Fruit fly (Drosophila melanogaster): ENCODE data around the gene Pde6.

Gene Pde6

DNA sequence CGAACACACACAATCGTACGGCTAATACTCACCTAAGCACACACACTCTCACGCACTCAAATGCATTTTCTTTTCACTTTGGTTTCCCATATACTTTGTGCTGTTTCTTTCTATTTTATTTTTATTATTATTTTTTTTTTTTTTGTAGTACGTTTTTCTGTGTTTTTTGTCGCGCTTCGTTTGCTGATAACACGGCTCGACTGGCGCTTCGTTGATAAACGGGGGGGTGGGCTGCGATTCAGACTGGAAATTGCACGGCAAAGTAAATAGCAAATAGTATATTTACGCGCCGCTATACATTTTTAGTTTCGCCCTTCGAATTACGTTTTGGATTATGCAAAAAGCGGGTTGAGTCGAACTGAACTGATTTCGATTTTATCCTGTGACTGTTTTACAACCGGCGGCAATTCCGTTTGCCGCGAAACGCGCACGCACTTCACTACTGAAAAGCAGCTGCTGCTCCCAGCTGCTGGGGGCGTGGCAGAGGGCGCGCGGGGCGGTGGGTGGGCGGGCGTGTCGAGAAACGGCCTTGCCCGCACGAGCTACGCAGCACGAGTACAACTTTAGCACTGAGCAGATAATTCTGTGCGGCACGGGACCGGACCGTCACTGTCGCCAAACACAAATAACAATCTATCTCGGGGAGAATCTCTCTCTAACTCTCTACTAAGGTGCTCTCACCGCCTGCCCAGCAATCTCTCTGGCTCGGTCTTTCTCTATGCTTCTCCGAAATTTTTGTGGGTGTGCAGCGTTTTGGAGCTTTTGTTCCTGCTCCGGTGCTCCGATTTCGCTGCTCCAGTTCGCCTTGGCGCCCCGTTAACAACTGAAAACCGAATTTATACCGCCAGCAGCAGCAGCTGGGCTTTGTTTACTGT lies at the start of gene Pde6:
Gene Pde6, minus strand, starts transcription at position 825 of the 875 bp plus-strand sequence.
- no peak for TF ChIP-seq CG17801 (GFP tag; optimal IDR thresholded peaks at IDR 0.05; ENCODE audit: partially characterized antibody)

DNA sequence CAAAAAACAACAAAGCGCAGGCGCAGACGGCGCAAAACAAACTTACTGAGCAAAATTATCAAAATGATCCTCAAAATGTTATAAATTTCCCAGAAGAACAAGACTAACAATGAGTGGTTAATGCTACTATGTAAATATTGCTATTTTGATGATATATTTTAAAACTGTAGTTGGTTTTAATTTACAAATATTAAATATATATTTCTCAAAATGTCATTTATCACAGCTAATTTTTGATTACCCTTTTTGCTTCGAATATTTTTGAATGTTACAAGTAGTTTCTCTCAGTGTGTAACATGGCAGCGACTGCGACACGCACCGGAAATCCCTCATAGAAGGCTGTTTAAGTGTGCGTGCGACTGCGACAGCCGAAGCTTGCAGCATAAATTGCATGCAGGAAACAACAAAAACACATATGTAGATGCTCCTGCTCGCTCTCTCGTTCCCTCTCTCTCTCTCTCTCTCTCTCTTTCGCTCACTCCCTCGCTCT lies 39.9 kb upstream of the Pde6 start:
- no peak for TF ChIP-seq CG17801 (GFP tag; optimal IDR thresholded peaks at IDR 0.05; ENCODE audit: partially characterized antibody)

DNA sequence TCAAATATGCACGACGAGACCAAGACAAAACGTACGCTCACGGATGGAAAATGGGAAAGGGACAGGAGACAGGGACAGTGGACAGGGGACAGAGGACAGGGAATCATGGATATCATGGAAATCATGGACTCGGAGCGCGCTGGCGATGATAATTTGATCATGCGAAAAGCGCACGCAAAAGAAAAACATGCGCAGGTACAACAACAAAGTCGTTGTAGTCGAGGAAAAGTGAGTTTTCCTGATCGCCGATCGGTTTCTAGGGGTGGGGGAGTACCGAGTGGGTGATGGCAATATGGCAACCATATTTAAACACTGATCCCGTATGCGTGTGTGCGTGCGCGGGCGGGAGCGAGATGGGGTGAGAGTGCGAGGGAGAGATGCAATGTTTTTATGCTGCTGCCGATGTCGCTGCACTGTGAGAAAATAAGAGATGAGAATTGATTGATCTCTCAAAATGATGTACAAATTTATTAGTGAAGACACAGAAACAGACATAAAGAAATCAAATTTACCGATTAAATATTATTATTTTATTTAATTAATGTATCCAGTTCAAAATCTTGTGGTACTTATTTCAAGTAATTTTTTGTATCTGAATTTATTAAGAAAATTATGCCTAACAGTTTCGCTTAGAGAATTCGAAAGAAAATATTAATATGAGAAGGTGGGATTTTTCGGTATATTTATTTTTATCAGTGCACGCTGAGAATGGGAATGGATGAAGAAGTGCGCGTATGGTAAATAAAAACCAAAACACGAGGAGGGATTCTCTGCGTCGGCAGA lies 32.8 kb upstream of the Pde6 start:
- no peak for TF ChIP-seq CG17801 (GFP tag; optimal IDR thresholded peaks at IDR 0.05; ENCODE audit: partially characterized antibody)

DNA sequence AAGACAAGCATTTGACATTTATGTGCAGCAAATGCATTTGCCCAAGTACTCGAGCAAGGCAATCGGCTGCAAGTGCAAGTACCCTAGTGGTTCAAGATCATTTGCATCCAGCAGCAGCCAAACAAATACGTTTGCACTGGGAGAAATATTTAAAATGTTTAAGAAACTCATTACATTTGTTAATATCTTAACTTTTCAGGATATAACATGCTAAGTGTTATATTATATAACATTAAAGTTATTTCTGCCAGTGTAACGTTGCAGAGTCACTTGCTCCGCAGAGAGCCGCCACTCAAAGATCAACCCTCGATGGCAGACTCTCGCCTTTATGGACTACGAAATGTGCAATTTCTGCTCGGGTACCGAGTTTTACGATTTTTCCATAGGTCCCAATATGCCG lies 31.4 kb upstream of the Pde6 start:
- TF ChIP-seq CG17801 (GFP tag; optimal IDR thresholded peaks at IDR 0.05; ENCODE audit: partially characterized antibody): no peak

DNA sequence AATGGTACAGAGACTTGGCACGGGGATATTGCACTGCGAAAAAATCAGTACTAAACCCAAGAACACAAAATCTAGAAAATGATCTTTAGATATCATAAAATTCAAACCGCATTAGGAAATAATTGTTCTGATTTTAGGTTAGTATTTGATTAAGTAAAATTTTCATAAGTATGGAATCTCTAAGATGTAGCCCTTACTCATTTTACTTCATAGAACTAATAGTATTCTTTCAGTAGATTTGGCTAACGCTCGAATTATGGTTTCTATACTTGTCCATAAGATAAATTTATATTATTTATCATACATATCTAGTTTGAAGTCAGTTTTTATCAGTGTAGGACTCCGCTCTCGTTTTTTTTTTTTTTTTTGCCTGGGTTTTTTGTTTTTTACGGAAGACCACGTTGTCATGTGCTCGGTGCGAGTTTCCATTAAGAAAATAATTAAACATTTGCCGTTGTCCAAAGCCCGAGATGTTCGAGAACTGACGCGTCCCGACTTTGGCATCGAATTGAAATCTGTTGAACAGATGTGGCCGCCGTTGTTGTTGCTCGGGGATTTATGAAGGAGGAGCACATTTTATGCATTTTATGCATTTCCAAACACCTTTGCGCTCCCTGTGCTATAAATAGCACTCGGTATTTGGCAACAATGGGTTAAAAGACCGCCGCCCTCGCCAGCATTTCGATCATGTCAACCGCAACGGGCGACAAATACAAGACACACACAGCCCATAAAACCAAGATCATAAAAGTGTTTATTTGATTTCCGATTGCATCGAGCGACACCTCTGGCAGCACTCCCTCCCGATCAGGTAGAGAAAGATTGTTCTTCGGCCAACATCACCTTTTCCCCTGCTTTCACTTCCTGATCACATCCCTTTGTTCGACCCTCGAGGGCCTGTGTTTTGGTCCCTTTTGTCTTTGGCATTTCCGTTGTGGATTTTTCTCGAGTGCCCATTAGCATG lies 28.7 kb upstream of the Pde6 start:
- TF ChIP-seq CG17801 (GFP tag; optimal IDR thresholded peaks at IDR 0.05; ENCODE audit: partially characterized antibody): no peak

DNA sequence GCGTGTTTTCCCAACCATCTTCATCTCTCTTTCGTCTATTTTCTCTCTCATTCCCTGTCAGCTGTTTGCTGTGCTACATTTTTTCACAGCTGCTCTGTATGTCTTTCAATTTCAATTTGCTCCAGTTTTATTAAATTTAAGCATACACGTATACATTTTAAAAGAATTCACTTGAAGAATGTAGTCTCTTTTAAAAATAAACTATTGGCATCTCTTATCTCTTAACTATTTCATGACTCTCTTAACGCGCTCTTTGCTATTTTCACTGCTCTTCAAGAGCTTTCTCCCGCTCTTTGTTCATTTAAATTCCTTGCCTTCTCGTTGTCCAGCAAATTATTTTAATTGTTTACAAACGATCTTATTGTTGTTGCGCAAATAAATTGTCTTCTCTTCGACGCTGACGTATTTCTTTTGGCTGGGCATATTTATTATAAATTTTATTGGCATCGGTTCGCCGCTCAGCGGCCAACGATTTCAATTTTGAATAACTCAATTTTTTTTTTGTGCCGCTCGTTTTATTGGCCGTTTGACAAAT lies 22.0 kb upstream of the Pde6 start:
- TF ChIP-seq CG17801 (GFP tag; optimal IDR thresholded peaks at IDR 0.05; ENCODE audit: partially characterized antibody): no peak

DNA sequence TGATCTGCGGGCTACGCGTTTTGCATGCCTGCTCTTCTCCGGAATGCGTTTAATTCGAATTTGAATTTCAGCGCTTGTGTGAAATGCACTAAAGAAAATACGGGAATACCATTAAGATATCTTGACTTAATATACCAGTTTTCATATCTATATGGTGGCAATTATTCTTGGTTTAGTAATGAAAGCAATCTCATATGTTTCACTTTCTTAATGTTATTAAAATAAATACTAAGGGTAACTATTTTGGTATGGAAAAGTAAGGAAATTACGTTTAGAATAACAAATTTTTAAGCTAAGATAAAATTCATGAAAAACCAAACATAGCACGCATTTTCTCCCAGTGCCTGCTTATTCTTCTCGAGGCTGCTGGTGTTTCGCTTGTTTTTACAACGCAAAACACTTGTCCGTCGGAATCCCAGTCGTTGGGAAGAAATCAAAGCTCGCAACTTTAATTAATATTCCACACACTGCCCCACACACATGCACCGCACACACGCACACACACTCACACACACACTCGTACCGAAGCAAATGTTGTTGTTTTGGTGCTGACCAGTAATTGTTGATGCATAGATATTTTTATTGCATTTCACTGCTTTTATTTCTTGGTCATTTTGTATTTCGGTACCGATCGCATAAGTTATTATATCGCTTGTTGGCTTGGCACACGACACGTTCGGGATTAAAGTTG lies 19.8 kb upstream of the Pde6 start:
- no peak for TF ChIP-seq CG17801 (GFP tag; optimal IDR thresholded peaks at IDR 0.05; ENCODE audit: partially characterized antibody)

DNA sequence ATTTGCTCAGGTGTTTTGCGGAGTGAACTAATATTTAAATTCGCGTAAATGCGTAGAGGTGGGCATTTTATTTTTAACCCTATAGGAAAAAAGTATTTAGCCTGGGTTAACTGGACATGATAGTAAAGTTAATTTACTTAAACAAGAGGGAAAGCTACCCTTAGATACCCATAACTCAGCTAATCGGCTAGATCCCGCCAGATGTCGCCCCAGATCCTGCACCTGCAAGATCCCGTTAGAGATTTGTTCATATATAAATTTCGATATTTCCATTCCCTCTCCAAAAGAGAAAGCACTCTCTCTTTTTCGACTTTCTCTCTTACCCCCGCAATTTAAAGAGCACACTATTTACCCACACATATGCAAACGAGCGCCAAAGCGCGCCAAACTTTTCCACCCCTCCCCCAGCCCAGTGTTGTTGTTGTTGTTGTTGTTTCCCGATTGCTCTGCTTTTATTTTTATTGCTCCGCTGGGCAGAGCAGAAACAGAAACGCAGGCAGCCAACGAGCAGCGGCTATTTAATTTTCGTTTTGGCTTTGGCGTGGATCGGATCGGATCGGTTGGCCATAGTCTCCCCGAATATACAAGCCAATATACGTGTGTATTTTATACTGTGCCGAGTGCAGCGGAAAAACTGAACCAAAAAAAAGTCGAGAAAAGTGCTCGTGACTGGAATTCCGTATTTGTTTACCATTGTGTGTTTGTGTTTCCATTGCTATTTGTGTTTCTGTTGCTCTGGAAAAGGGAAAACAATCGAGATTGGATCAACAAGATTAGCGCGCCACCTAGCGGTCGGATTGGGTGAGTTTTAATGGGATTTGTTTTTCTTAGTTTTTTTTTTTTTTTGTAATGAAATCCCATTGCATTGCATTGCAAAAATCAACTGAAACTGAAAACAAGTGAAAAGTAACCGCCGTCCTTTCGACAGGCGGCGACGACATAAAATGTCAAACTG lies 18.9 kb upstream of the Pde6 start, which contains the start of gene stumps:
Gene stumps, plus strand, starts transcription at position 526 of the 955 bp plus-strand sequence.
- peak; percentile 70 for TF ChIP-seq CG17801 (GFP tag; optimal IDR thresholded peaks at IDR 0.05; ENCODE audit: partially characterized antibody)

DNA sequence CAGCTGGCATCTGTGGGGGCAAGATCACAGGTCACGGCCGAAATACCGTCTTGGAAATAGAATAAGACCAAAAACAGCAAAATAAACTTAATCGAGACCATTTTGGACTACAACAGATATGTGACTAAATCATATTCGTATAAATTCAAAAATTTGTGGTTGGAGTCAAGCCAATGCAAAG lies 18.3 kb upstream of the Pde6 start, which contains the start of gene CG44094:
Gene CG44094, minus strand, starts transcription at position 101 of the 181 bp plus-strand sequence.
- TF ChIP-seq CG17801 (GFP tag; optimal IDR thresholded peaks at IDR 0.05; ENCODE audit: partially characterized antibody): no peak

DNA sequence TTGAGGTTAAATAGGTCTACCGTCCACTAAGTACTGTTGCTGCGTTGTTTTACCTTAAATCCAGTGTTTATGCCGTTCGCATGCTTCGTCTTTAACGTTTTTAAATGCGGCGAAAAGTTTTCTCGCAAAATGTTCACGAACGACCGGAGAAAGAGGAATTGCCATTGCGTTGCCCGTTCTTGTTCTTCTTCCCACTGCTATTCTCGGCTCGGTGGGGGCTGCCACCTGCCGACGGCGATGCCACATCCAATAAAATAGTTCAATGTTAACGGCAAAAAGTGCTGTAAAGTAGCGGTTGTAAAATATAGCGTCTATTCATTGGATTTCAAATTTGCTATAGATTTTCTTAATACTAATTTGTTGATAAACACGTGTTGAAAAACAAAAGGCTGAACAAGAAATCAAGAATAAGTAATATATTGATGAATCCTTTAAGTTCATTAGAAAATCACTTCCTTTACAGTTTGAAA lies 17.6 kb upstream of the Pde6 start, which contains the start of gene CG7987:
Gene CG7987, minus strand, starts transcription at position 170 of the 470 bp plus-strand sequence.
- no peak for TF ChIP-seq CG17801 (GFP tag; optimal IDR thresholded peaks at IDR 0.05; ENCODE audit: partially characterized antibody)

DNA sequence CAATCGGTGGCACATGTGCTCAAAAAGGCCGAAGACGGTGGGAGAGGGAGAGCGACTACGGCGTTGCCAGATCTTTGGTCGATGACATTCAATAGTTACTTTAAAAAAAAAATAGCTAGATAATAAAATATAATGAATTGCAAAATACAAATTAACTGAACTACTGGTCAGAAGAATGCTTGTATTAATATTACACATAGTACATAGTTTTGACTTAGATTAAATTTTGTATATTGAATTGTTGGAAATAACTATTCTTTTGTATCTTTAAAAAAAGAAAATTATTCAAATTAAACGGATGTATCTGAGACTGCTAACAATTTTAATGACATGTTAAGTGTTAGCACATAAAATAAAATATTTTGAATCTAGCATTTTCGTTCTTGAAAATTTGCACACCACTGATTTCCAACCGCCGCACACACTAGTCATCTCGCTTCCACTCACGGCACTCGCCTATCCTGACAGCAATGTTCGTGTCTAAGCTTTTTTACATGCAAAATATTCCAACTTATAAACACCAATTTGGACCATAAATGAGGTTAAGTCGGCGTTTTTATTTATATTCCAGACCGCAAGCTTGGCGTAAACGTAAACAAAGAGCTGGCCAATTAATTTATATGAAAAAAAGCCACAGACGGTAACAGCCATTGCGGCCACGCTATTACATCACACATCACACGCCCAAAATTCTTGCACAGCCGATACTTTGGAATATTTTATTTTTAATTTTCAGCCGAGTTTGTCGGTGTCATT lies 17.0 kb upstream of the Pde6 start:
- peak; percentile 61 for TF ChIP-seq CG17801 (GFP tag; optimal IDR thresholded peaks at IDR 0.05; ENCODE audit: partially characterized antibody)

Data from ovary, adult (tissue).